Fruit fly (Drosophila melanogaster) whole organism, pupa: ENCODE measurements around the gene Smg6.

Experiments used
- CG10348 ChIP-seq: fragments of 200-800 bp; sonication (Bioruptor generic); IDR thresholded peaks from 2 replicates; pipeline ENCODE4 v1.3.6; 2022; ENCODE audit warnings: missing biosample characterization, missing genetic modification characterization
- CG12605 ChIP-seq: fragments of 200-800 bp; sonication (Bioruptor generic); IDR thresholded peaks from 2 replicates; pipeline ENCODE4 v1.3.6; 2022; ENCODE audit warnings: missing biosample characterization, missing genetic modification characterization
- CG13204 ChIP-seq: fragments of 200-800 bp; sonication (Bioruptor generic); optimal IDR thresholded peaks from 2 replicates; lab custom pipeline; 2018; ENCODE audit warnings: missing biosample characterization, mild to moderate bottlenecking, missing genetic modification characterization, moderate library complexity
- CG14655 ChIP-seq: fragments of 200-800 bp; sonication (Bioruptor generic); optimal IDR thresholded peaks from 3 replicates; lab custom pipeline; 2017; ENCODE audit warnings: mild to moderate bottlenecking, missing biosample characterization, missing genetic modification reagents, missing genetic modification characterization
- CG15710 ChIP-seq: fragments of 200-800 bp; sonication (Bioruptor generic); optimal IDR thresholded peaks from 2 replicates; lab custom pipeline; 2018; ENCODE audit warnings: missing biosample characterization, mild to moderate bottlenecking, missing genetic modification characterization, moderate library complexity
- CG17806 ChIP-seq: fragments of 200-800 bp; sonication (Bioruptor generic); optimal IDR thresholded peaks from 2 replicates; lab custom pipeline; 2018; ENCODE audit warnings: missing biosample characterization, mild to moderate bottlenecking, missing genetic modification characterization, moderate library complexity
- CG32121 ChIP-seq: fragments of 200-800 bp; sonication (Bioruptor generic); IDR thresholded peaks from 2 replicates; pipeline ENCODE4 v1.3.6; 2022; ENCODE audit warnings: missing biosample characterization, missing genetic modification characterization
- CG34367 ChIP-seq: fragments of 200-800 bp; sonication (Bioruptor generic); optimal IDR thresholded peaks from 2 replicates; lab custom pipeline; 2018; ENCODE audit warnings: missing biosample characterization, mild to moderate bottlenecking, missing genetic modification characterization
- CG4496 ChIP-seq: fragments of 200-800 bp; sonication (Bioruptor generic); IDR thresholded peaks from 3 replicates; pipeline ENCODE4 v1.3.6; 2022; ENCODE audit warnings: missing biosample characterization, missing genetic modification characterization
- CG8159 ChIP-seq: fragments of 200-800 bp; sonication (Bioruptor generic); optimal IDR thresholded peaks from 3 replicates; lab custom pipeline; 2018; ENCODE audit warnings: missing biosample characterization, mild to moderate bottlenecking, missing genetic modification characterization, moderate library complexity
- CG8301 ChIP-seq: fragments of 200-800 bp; sonication (Bioruptor generic); optimal IDR thresholded peaks from 2 replicates; lab custom pipeline; 2018; ENCODE audit warnings: missing biosample characterization, mild to moderate bottlenecking, missing genetic modification characterization
- CG9948 ChIP-seq: fragments of 200-800 bp; sonication (Bioruptor generic); optimal IDR thresholded peaks from 2 replicates; lab custom pipeline; 2018; ENCODE audit warnings: missing biosample characterization, mild to moderate bottlenecking, missing genetic modification characterization, moderate library complexity
- D1 ChIP-seq: fragments of 200-800 bp; sonication (Bioruptor generic); optimal IDR thresholded peaks from 2 replicates; lab custom pipeline; 2018; ENCODE audit warnings: missing biosample characterization, mild to moderate bottlenecking, missing genetic modification characterization, moderate library complexity
- EcR ChIP-seq: fragments of 200-800 bp; sonication (Bioruptor generic); optimal IDR thresholded peaks from 3 replicates; lab custom pipeline; 2019; ENCODE audit warnings: missing biosample characterization, missing genetic modification characterization, mild to moderate bottlenecking, moderate library complexity, missing genetic modification reagents
- Ets98B ChIP-seq: fragments of 200-800 bp; sonication (Bioruptor generic); IDR thresholded peaks from 2 replicates; pipeline ENCODE4 v1.3.6; 2022; ENCODE audit warnings: missing biosample characterization, missing genetic modification characterization
- Pif1A ChIP-seq: fragments of 200-800 bp; sonication (Bioruptor generic); optimal IDR thresholded peaks from 3 replicates; lab custom pipeline; 2016; ENCODE audit warnings: missing biosample characterization, missing genetic modification characterization
- Pif1B ChIP-seq: fragments of 200-800 bp; sonication (Bioruptor generic); optimal IDR thresholded peaks from 3 replicates; lab custom pipeline; 2016; ENCODE audit warnings: missing biosample characterization, missing genetic modification characterization
- Snoo ChIP-seq: fragments of 200-800 bp; sonication (Bioruptor generic); optimal IDR thresholded peaks from 3 replicates; lab custom pipeline; 2017; ENCODE audit warnings: missing biosample characterization, mild to moderate bottlenecking, missing genetic modification characterization, inconsistent platforms
- fd96Ca ChIP-seq: fragments of 200-800 bp; sonication (Bioruptor generic); IDR thresholded peaks from 3 replicates; pipeline ENCODE4 v1.3.6; 2022; ENCODE audit warnings: missing biosample characterization, missing genetic modification characterization
- gl ChIP-seq: fragments of 200-800 bp; sonication (Bioruptor generic); optimal IDR thresholded peaks from 2 replicates; lab custom pipeline; 2018; ENCODE audit warnings: missing biosample characterization, mild to moderate bottlenecking, missing genetic modification characterization
- rn ChIP-seq: fragments of 200-800 bp; sonication (Bioruptor generic); IDR thresholded peaks from 2 replicates; pipeline ENCODE4 v1.3.6; 2022; ENCODE audit warnings: missing biosample characterization, missing genetic modification characterization

The Smg6 gene

DNA sequence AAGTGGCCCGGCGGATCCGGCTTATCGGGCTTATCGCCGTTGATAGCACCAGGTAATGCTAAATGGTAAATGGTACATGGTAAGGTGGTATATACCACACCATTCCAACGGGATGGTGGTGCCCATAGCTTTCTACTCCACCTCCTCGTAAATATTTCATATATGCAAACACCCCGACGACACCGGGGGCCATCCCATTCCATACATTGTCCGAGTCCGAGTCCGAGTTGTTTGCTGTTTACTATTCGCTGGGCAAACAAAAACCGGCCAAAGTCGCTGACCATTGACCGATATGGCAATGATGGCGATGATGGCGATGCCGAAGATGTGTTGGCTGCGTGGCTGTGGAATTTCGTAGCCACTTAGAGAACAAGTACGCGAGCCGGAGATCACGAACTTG lies 29.2 kb downstream of the Smg6 start:
- TF ChIP-seq gl (tag; lab: Kevin White, UChicago) (no peak), CG4496 (GFP tag; lab: Robert Waterston, UW) (0 out of 3 replicates have a peak, but pooled peaks have one; percentile 22)

DNA sequence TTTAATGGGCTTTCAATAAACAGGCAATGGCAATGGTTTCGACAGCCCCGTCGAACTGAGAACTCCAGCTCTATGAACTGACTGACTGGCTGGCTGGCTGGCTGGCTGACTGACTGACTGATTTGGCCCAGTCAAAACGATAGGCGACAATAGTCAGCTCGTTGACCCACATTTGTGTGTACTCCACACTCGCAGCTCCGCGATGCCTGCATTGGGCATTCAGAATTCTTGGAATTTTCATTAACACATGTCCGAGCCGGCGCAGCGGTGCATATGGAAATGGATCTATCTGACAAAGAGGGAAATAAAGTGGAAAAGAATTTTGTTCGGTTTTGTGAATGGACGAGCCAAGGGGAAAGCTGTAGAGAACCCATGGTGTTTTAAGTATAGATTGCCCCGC lies 31.0 kb downstream of the Smg6 start:
- no peak for TF ChIP-seq Pif1B (GFP tag; lab: Kevin White, UChicago)
- no peak for TF ChIP-seq CG14655 (GFP tag; lab: Kevin White, UChicago)
- TF ChIP-seq D1 = no peak
- TF ChIP-seq CG17806 (tag; lab: Kevin White, UChicago) = no peak
- no peak for TF ChIP-seq CG32121 (GFP tag; lab: Robert Waterston, UW)
- no peak for TF ChIP-seq CG10348

DNA sequence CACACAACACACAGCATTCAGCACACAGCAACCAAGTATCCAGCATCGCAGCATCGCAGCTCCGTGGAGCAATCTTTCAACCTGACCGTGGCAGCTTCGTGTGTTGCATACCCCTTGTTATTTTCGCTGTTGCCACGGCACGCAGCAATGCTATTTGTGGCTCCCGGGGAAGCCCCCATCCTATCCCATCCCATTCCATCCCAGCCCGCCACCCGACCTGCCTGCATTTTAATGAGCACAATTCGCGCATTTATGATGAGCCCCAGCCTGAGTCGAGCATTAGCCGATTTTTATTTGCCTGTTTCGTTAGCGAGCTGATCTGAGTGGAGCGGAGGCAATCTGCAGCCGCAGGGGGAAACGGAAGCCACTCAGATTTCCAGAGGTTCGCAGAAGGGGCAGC lies 33.7 kb downstream of the Smg6 start:
- TF ChIP-seq CG15710 (tag; lab: Kevin White, UChicago) (no peak), CG13204 (GFP tag; lab: Kevin White, UChicago) (no peak), CG12605 (GFP tag; lab: Robert Waterston, UW) (no peak), gl (tag; lab: Kevin White, UChicago) (no peak), fd96Ca (GFP tag; lab: Robert Waterston, UW) (no peak), Pif1B (GFP tag; lab: Kevin White, UChicago) (no peak)
- TF ChIP-seq, all 21 proteins: peak for 0

DNA sequence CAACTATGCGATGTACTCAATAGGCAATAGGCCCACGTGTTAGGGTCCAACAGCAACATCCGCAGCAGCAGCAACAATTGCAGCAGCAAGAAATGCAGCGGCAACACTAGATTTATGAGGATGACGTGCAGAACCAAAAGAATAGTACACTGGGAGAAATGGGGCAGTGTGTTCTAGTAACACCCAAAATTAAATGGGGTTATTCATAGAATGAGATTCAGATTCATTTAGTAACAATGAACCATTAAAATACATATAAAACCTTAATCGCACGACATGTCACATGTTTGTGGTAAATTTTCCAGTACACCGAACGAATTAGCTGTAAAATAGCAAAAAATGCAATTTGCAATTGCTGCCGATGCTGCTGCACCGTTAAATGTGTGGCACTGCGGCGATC lies 36.0 kb downstream of the Smg6 start:
- peak; percentile 53 for TF ChIP-seq CG14655 (GFP tag; lab: Kevin White, UChicago)
- TF ChIP-seq CG8301 (tag; lab: Kevin White, UChicago) = peak; percentile 55
- TF ChIP-seq Snoo (tag; lab: Kevin White, UChicago) = no peak

DNA sequence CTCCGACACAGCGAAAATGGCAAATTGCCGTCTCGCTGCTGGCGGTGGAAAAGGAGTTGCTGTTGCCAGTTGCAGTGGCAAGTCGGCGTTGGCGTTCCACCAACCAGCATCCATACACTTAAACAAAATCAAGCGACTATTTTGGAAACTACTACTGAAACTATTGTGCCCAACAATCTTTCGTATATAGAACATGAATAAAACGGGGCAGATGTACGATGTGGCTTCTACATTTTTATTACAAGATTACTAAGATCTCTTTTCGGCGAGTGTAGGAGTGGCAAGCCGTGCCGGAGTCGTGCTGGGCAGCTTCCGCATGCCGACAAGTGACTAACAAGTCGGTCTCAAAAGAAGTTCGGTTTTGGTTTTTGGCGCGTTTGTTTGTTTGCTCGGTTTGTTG lies 36.8 kb downstream of the Smg6 start:
- TF ChIP-seq CG34367 (tag; lab: Kevin White, UChicago) (no peak), CG8301 (tag; lab: Kevin White, UChicago) (peak; percentile 88), EcR (GFP tag; lab: Kevin White, UChicago) (no peak), fd96Ca (GFP tag; lab: Robert Waterston, UW) (peak; percentile 94), CG4496 (GFP tag; lab: Robert Waterston, UW) (peak; percentile 91), rn (peak; percentile 75), Snoo (tag; lab: Kevin White, UChicago) (peak; percentile 46), Ets98B (GFP tag; lab: Robert Waterston, UW) (peak; percentile 94), Pif1B (GFP tag; lab: Kevin White, UChicago) (peak; percentile 65), CG14655 (GFP tag; lab: Kevin White, UChicago) (peak; percentile 79), CG15710 (tag; lab: Kevin White, UChicago) (peak; percentile 1), CG8159 (tag; lab: Kevin White, UChicago) (peak; percentile 25), Pif1A (GFP tag; lab: Kevin White, UChicago) (peak; percentile 46), CG12605 (GFP tag; lab: Robert Waterston, UW) (0 out of 2 replicates have a peak, but pooled peaks have one; percentile 19), D1 (no peak), CG32121 (GFP tag; lab: Robert Waterston, UW) (peak; percentile 93), CG10348 (peak; percentile 63), CG17806 (tag; lab: Kevin White, UChicago) (peak; percentile 39), CG9948 (no peak)

DNA sequence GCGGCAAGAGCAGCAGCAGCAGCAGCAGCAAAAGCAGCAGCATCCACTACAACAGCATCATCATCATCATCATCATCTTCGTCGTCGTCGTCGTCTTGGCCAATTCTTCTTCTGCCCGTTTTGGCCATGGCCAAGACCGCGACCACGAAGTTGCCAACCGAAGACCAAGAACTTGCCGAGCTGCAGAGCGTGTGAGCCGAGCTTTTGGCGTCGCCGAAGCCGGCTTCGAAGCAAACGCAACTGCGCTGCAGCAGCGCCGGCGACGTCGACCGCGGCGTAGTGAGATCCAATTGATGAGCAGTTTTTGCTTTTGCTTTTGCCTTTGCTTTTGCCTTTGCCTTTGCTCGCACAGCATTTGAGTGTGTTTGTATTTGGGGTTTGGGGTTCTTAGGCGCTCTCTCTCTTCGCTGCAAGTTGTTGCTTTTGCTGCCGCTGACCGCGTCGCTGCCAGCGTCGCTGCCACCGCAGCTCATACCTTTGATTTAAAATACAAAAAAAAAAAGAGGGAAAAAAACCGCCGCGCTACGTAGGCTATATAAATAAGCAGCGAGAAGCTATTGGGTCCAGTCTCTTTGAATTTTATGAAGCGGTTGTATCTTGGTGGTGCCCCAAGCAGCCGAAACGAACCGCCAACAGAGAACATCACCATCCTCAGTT lies 48.1 kb downstream of the Smg6 start:
- TF ChIP-seq CG13204 (GFP tag; lab: Kevin White, UChicago) = peak; percentile 29
- TF ChIP-seq D1 = no peak
- TF ChIP-seq CG4496 (GFP tag; lab: Robert Waterston, UW) = 0 out of 3 replicates have a peak, but pooled peaks have one; percentile 24
- TF ChIP-seq, all 21 proteins: peak for 2

DNA sequence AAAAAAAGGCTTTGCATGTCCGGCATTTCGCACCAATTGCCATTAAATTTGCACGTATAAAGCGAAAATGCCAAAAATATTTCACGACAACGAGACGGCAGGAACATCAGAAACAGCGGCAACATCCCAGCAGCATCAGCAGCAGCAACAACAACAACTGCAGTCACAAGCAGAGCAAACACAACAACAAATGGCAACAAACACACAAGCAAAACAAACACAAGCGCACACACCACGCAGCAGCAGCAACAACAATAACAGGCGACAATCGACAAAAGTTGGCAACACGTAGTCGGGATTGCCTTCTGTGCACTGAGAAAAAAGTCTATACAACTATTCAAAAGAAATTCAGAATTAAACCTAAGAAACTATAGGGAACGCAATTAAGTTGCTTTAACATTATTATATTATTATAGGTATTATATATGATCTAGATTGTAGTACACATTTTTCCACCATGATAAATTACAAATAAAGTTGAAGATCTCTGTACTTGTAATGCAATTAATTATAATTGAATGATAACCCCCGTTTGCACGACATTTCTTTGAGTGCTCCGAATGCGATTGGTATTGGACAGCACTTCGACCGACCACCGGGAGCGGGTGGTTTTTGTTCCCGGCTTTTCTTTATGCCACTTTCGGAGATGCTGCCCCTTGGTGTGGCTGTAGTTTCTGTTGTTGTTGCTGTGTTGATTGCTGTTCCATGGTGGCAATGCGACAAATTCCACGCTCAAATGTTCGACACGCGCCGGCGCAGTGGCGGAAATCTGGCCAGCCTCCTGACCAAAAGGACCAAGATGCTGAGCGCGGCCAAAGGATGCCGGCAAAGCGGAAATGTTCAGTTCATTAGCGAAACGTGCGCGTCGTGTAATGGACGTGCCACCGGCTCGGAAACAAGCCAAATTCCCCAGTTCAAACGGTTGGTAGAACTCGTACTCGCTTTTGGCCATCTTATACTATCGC lies 49.4 kb downstream of the Smg6 start, which contains the start of gene tnc:
tnc (plus strand) TSS at position 848 of the 965 bp plus-strand sequence.
- no peak for TF ChIP-seq CG10348
- TF ChIP-seq CG4496 (GFP tag; lab: Robert Waterston, UW) = peak; percentile 61; the same call in 2 of the 3 replicates
- peak; percentile 33 for TF ChIP-seq CG13204 (GFP tag; lab: Kevin White, UChicago)
- 0 out of 2 replicates have a peak, but pooled peaks have one; percentile 38 for TF ChIP-seq CG32121 (GFP tag; lab: Robert Waterston, UW)
- TF ChIP-seq CG15710 (tag; lab: Kevin White, UChicago) = peak; percentile 85
- TF ChIP-seq CG9948 = peak; percentile 84
- peak; percentile 48 for TF ChIP-seq Ets98B (GFP tag; lab: Robert Waterston, UW)
- peak; percentile 51 for TF ChIP-seq D1
- no peak for TF ChIP-seq fd96Ca (GFP tag; lab: Robert Waterston, UW)
- TF ChIP-seq CG12605 (GFP tag; lab: Robert Waterston, UW) = peak; percentile 61
- peak; percentile 80 for TF ChIP-seq CG17806 (tag; lab: Kevin White, UChicago)
- peak; percentile 53 for TF ChIP-seq Pif1A (GFP tag; lab: Kevin White, UChicago)
- TF ChIP-seq EcR (GFP tag; lab: Kevin White, UChicago) = no peak
- peak; percentile 60 for TF ChIP-seq Pif1B (GFP tag; lab: Kevin White, UChicago)
- TF ChIP-seq Snoo (tag; lab: Kevin White, UChicago) = peak; percentile 86
- peak; percentile 47 for TF ChIP-seq gl (tag; lab: Kevin White, UChicago)
- TF ChIP-seq CG8301 (tag; lab: Kevin White, UChicago) = peak; percentile 82
- peak; percentile 70 for TF ChIP-seq CG34367 (tag; lab: Kevin White, UChicago)
- no peak for TF ChIP-seq rn
- peak; percentile 86 for TF ChIP-seq CG14655 (GFP tag; lab: Kevin White, UChicago)
- TF ChIP-seq CG8159 (tag; lab: Kevin White, UChicago) = peak; percentile 88
